Fruit fly (Drosophila melanogaster): ENCODE measurements at regions not wholly inside any gene's neighbourhood (a gene's known extent, or its start where the extent isn't known, plus 50 kb on each side); places are given as distances from the start of the nearest gene placed in this dataset.

DNA sequence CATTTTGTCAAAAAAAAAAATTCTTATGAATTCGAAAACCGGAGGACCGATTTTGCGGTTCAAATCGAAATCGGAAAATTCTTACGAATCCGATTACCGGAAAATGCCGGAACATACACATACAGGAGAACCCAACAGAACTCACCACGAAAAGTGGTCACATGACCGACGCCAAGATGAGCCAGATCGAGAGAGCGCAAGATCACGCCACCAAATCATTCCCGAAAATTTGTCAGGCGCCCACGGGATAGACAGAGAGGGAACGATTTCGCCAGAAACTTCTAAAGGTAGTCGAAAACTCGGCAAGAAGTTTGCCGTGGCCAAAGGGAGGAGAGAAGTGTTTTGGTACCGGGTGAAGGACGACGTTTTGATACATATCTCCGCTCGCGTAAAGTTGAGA, 155.1 kb upstream of the eIF4B start:
- TF ChIP-seq CG11723 (GFP tag; optimal IDR thresholded peaks at IDR 0.05) (peak; percentile 18), CG1603 (tag; optimal IDR thresholded peaks at IDR 0.05) (peak; percentile 56), CG17802 (tag; optimal IDR thresholded peaks at IDR 0.05) (peak; percentile 52), Dbx (GFP tag; IDR thresholded peaks at IDR 0.05) (no peak), MBD-R2 (GFP tag; IDR thresholded peaks at IDR 0.05) (no peak)

DNA sequence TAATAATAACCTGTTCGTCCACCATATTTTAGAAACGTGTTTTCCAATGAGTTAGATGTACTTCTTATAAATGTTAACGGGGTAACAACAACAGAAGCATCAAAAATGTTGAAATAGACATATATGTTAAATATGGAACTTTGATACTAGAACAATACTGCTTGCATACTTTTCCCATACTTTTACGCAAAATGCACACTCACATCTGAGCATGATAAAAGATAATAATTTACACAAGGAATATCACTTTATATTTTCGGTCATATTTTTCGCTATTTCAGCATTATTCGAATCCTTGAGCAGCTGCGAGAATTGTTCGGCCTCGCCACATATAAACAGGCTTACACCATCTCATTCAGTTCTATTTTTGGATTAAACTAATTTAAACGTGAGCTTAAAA, 154.5 kb upstream of the eIF4B start:
- TF ChIP-seq CG1603 (tag; optimal IDR thresholded peaks at IDR 0.05) (peak; percentile 100), crol (GFP tag; IDR thresholded peaks at IDR 0.05) (no peak), ranshi (GFP tag; IDR thresholded peaks at IDR 0.05) (no peak), so (GFP tag; IDR thresholded peaks at IDR 0.05) (no peak), pfk (GFP tag; optimal IDR thresholded peaks at IDR 0.05) (peak; percentile 89), zen (tag; optimal IDR thresholded peaks at IDR 0.05) (peak; percentile 6), Hand (GFP tag; optimal IDR thresholded peaks at IDR 0.05) (no peak), CG33213 (GFP tag; optimal IDR thresholded peaks at IDR 0.05) (peak; percentile 38), hbn (GFP tag; IDR thresholded peaks at IDR 0.05; ENCODE audit: partially characterized antibody) (no peak), CG9932 (GFP tag; IDR thresholded peaks at IDR 0.05) (no peak), CG17802 (tag; optimal IDR thresholded peaks at IDR 0.05) (peak; percentile 97), CkIIα-i1 (GFP tag; IDR thresholded peaks at IDR 0.05) (no peak), Dref (GFP tag; IDR thresholded peaks at IDR 0.05) (no peak), tgo (GFP tag; IDR thresholded peaks at IDR 0.05) (no peak), CG12659 (GFP tag; optimal IDR thresholded peaks at IDR 0.05) (peak; percentile 39), CG3726 (GFP tag; IDR thresholded peaks at IDR 0.05) (no peak), pzg (GFP tag; optimal IDR thresholded peaks at IDR 0.05) (peak; percentile 46), Spps (tag; optimal IDR thresholded peaks at IDR 0.05) (no peak), nerfin-2 (GFP tag; IDR thresholded peaks at IDR 0.05; ENCODE audit: partially characterized antibody) (no peak), CG8290 (GFP tag; optimal IDR thresholded peaks at IDR 0.05) (peak; percentile 59), CG8290 (tag; optimal IDR thresholded peaks at IDR 0.05) (peak in 1 of 2 experiments; percentile 56), ap (GFP tag; IDR thresholded peaks at IDR 0.05) (no peak), Bgb (GFP tag; IDR thresholded peaks at IDR 0.05; ENCODE audit: partially characterized antibody) (no peak), Taf1 (GFP tag; IDR thresholded peaks at IDR 0.05) (no peak), CG6654 (GFP tag; optimal IDR thresholded peaks at IDR 0.05) (no peak), ato (GFP tag; IDR thresholded peaks at IDR 0.05; ENCODE audit: partially characterized antibody) (no peak), CG3065 (GFP tag; optimal IDR thresholded peaks at IDR 0.05) (no peak), CG10462 (GFP tag; optimal IDR thresholded peaks at IDR 0.05) (no peak), Fer2 (tag; optimal IDR thresholded peaks at IDR 0.05) (no peak), CG30020 (tag; optimal IDR thresholded peaks at IDR 0.05) (peak; percentile 99), gcm (GFP tag; optimal IDR thresholded peaks at IDR 0.05) (no peak), D19B (GFP tag; optimal IDR thresholded peaks at IDR 0.05) (no peak), CG10431 (GFP tag; optimal IDR thresholded peaks at IDR 0.05) (no peak), CG17361 (GFP tag; IDR thresholded peaks at IDR 0.05) (0 out of 3 replicates have a peak, but pooled peaks have one; percentile 25), CG3847 (GFP tag; IDR thresholded peaks at IDR 0.05) (no peak), Mes4 (GFP tag; optimal IDR thresholded peaks at IDR 0.05) (no peak), CG17829 (tag; optimal IDR thresholded peaks at IDR 0.05) (no peak), CG12942 (GFP tag; optimal IDR thresholded peaks at IDR 0.05) (no peak), dmrt11E (tag; optimal IDR thresholded peaks at IDR 0.05) (peak; percentile 0), nerfin-1 (tag; optimal IDR thresholded peaks at IDR 0.05) (no peak), CG11723 (GFP tag; optimal IDR thresholded peaks at IDR 0.05) (peak; percentile 93), HHEX (GFP tag; optimal IDR thresholded peaks at IDR 0.05) (no peak), CG14014 (GFP tag; IDR thresholded peaks at IDR 0.05) (no peak), CG11085 (GFP tag; IDR thresholded peaks at IDR 0.05) (no peak), BEAF-32 (GFP tag; optimal IDR thresholded peaks at IDR 0.05) (no peak), CG1529 (GFP tag; optimal IDR thresholded peaks at IDR 0.05) (no peak), CG9609 (GFP tag; optimal IDR thresholded peaks at IDR 0.05) (no peak)
